Fruit fly (Drosophila melanogaster): ENCODE results near the gene B52.

Gene B52

dm6 chr3R:13713984-13714532, 52.9 kb downstream of the B52 start (continued):
- TF ChIP-seq fd64A (GFP tag; optimal IDR thresholded peaks at IDR 0.05) (peak; percentile 13), ato (GFP tag; IDR thresholded peaks at IDR 0.05; ENCODE audit: partially characterized antibody) (no peak), CG31441 (GFP tag; IDR thresholded peaks at IDR 0.05) (no peak), Trl (optimal IDR thresholded peaks at IDR 0.05) (no peak), Trl (GFP tag; optimal IDR thresholded peaks at IDR 0.05) (no peak), Jarid2 (GFP tag; optimal IDR thresholded peaks at IDR 0.05) (no peak), zen2 (GFP tag; IDR thresholded peaks at IDR 0.05; ENCODE audit: partially characterized antibody) (0 out of 3 replicates have a peak, but pooled peaks have one; percentile 12), maf-S (GFP tag; optimal IDR thresholded peaks at IDR 0.05) (peak; percentile 1)

dm6 chr3R:13715012-13715673, 54.0 kb downstream of the B52 start, which contains the start of gene kmr:
Gene kmr (plus strand): TSS chr3R:13715207.
- TF ChIP-seq hkb (optimal IDR thresholded peaks at IDR 0.05) (no peak), hkb (GFP tag; IDR thresholded peaks at IDR 0.05) (peak; percentile 75), CG10274 (GFP tag; optimal IDR thresholded peaks at IDR 0.05) (no peak), lov (optimal IDR thresholded peaks at IDR 0.05) (no peak), lov (GFP tag; IDR thresholded peaks at IDR 0.05) (peak; percentile 57; the same call in 1 of the 3 replicates), sd (tag; optimal IDR thresholded peaks at IDR 0.05) (peak; percentile 6), Eip74EF (GFP tag; optimal IDR thresholded peaks at IDR 0.05) (peak in 1 of 2 experiments; percentile 36), Ets65A (GFP tag) (no peak), HLH3B (GFP tag; IDR thresholded peaks at IDR 0.05) (peak; percentile 41; the same call in 1 of the 2 replicates), CTCF (GFP tag; optimal IDR thresholded peaks at IDR 0.05) (peak; percentile 37), CG7963 (GFP tag; IDR thresholded peaks at IDR 0.05; ENCODE audit: partially characterized antibody) (0 out of 3 replicates have a peak, but pooled peaks have one; percentile 22), Dek (tag; optimal IDR thresholded peaks at IDR 0.05) (peak; percentile 5), Atf3 (GFP tag; optimal IDR thresholded peaks at IDR 0.05) (no peak), Dad (GFP tag; optimal IDR thresholded peaks at IDR 0.05) (peak; percentile 48), Asciz (GFP tag; optimal IDR thresholded peaks at IDR 0.05) (peak; percentile 64), al (GFP tag; IDR thresholded peaks at IDR 0.05) (no peak), CG4282 (GFP tag; optimal IDR thresholded peaks at IDR 0.05) (peak; percentile 14), CG5245 (GFP tag; optimal IDR thresholded peaks at IDR 0.05) (no peak), crp (GFP tag; optimal IDR thresholded peaks at IDR 0.05) (no peak), Rx (GFP tag; IDR thresholded peaks at IDR 0.05) (no peak), CG3838 (GFP tag; optimal IDR thresholded peaks at IDR 0.05) (no peak), CG6765 (GFP tag; optimal IDR thresholded peaks at IDR 0.05) (peak; percentile 12), dpn (GFP tag; optimal IDR thresholded peaks at IDR 0.05) (peak; percentile 9 to 15), cas (GFP tag; IDR thresholded peaks at IDR 0.05) (peak; percentile 8; the same call in 1 of the 2 replicates), CG15601 (tag; optimal IDR thresholded peaks at IDR 0.05) (peak; percentile 42), sug (tag; optimal IDR thresholded peaks at IDR 0.05) (peak; percentile 63), CG15696 (tag; optimal IDR thresholded peaks at IDR 0.05) (peak; percentile 18), BtbVII (GFP tag; optimal IDR thresholded peaks at IDR 0.05) (peak; percentile 66), ci (GFP tag; IDR thresholded peaks at IDR 0.05) (peak; percentile 77; the same call in 2 of the 3 replicates), vnd (GFP tag; IDR thresholded peaks at IDR 0.05; ENCODE audit: partially characterized antibody) (no peak), ase (GFP tag; IDR thresholded peaks at IDR 0.05) (no peak), kni (GFP tag; optimal IDR thresholded peaks at IDR 0.05) (peak; percentile 83), sr (GFP tag; IDR thresholded peaks at IDR 0.05) (no peak; the same call in 2 of the 3 replicates), Awh (GFP tag; IDR thresholded peaks at IDR 0.05) (peak; percentile 51; the same call in 1 of the 2 replicates), Drgx (GFP tag; IDR thresholded peaks at IDR 0.05) (peak; percentile 55; the same call in 1 of the 2 replicates), her (GFP tag; optimal IDR thresholded peaks at IDR 0.05) (peak; percentile 57), Max (GFP tag; optimal IDR thresholded peaks at IDR 0.05) (peak; percentile 54), ac (GFP tag; optimal IDR thresholded peaks at IDR 0.05) (peak; percentile 44), CG8089 (GFP tag; optimal IDR thresholded peaks at IDR 0.05) (peak; percentile 15), CG6654 (GFP tag; optimal IDR thresholded peaks at IDR 0.05) (no peak), Hey (tag; optimal IDR thresholded peaks at IDR 0.05) (peak; percentile 13)
